Worm (Caenorhabditis elegans): ENCODE measurements around the gene F28B4.4.

ce11 chrX:3191353-3192065, 17.9 kb downstream of the F28B4.4 start:
- TF ChIP-seq tbx-37 (GFP tag; conservative IDR thresholded peaks at IDR 0.05) (no peak), hmg-4 (GFP tag; optimal IDR thresholded peaks at IDR 0.05) (no peak), flt-1 (GFP tag; IDR thresholded peaks at IDR 0.05) (no peak), ama-1 (optimal IDR thresholded peaks at IDR 0.05) (no peak), F13C5.2 (tag; optimal IDR thresholded peaks at IDR 0.05) (no peak), scrt-1 (GFP tag; IDR thresholded peaks at IDR 0.05) (no peak), hmbx-1 (tag; optimal IDR thresholded peaks at IDR 0.05) (no peak), ets-7 (tag; optimal IDR thresholded peaks at IDR 0.05) (no peak), hnd-1 (tag; optimal IDR thresholded peaks at IDR 0.05) (no peak), tra-4 (tag; optimal IDR thresholded peaks at IDR 0.05) (no peak), ceh-13 (GFP tag; optimal IDR thresholded peaks at IDR 0.05) (no peak)

All from whole organism, early embryonic.